Fruit fly (Drosophila melanogaster) whole organism, embryonic: ENCODE data around the gene CG10116.
A peak's percentile ranks its signal among the peaks of the same experiment; 100 is the strongest.

Experiments used
- CG10209 ChIP-seq: fragments of 200-800 bp; sonication (Bioruptor generic); optimal IDR thresholded peaks from 3 replicates; lab custom pipeline; 2017; ENCODE audit warnings: missing biosample characterization, mild to moderate bottlenecking, missing genetic modification characterization, missing genetic modification reagents
- CG10565 ChIP-seq: fragments of 200-800 bp; sonication (Bioruptor generic); optimal IDR thresholded peaks from 3 replicates; lab custom pipeline; 2016; ENCODE audit warnings: missing biosample characterization, mild to moderate bottlenecking, missing genetic modification characterization
- CG11560 ChIP-seq: fragments of 200-800 bp; sonication (Bioruptor generic); IDR thresholded peaks from 3 replicates; pipeline ENCODE4 v1.3.6; 2022; ENCODE audit warnings: missing biosample characterization, missing genetic modification characterization
- CG12155 ChIP-seq: fragments of 200-800 bp; sonication (Bioruptor generic); optimal IDR thresholded peaks from 3 replicates; lab custom pipeline; 2016; ENCODE audit warnings: missing biosample characterization, missing genetic modification characterization
- CG14441 ChIP-seq: fragments of 200-800 bp; sonication (Bioruptor generic); IDR thresholded peaks from 2 replicates; pipeline ENCODE4 v1.3.6; 2022; ENCODE audit warnings: missing biosample characterization, missing genetic modification characterization
- CG17612 ChIP-seq: fragments of 200-800 bp; sonication (Bioruptor generic); IDR thresholded peaks from 2 replicates; pipeline ENCODE4 v1.3.6; 2022; ENCODE audit warnings: missing biosample characterization, missing genetic modification characterization
- CG18011 ChIP-seq: fragments of 200-800 bp; sonication (Bioruptor generic); optimal IDR thresholded peaks from 2 replicates; lab custom pipeline; 2017; ENCODE audit warnings: missing biosample characterization, missing genetic modification characterization, mild to moderate bottlenecking, moderate library complexity, missing genotype
- CG34376 ChIP-seq: fragments of 200-800 bp; sonication (Bioruptor generic); optimal IDR thresholded peaks from 2 replicates; lab custom pipeline; 2018; ENCODE audit warnings: missing biosample characterization, mild to moderate bottlenecking, missing genetic modification characterization
- CG4730 ChIP-seq: fragments of 200-800 bp; sonication (Bioruptor generic); IDR thresholded peaks from 2 replicates; pipeline ENCODE4 v1.3.6; 2022; ENCODE audit warnings: missing biosample characterization, missing genetic modification characterization
- CG5180 ChIP-seq: fragments of 200-800 bp; sonication (Bioruptor generic); optimal IDR thresholded peaks from 3 replicates; lab custom pipeline; 2017; ENCODE audit warnings: missing biosample characterization, missing genetic modification characterization, mild to moderate bottlenecking, moderate library complexity, missing genetic modification reagents
- CG6765 ChIP-seq: fragments of 200-800 bp; sonication (Bioruptor generic); optimal IDR thresholded peaks from 3 replicates; lab custom pipeline; 2017; ENCODE audit warnings: missing biosample characterization, mild to moderate bottlenecking, missing genetic modification characterization
- CG6854 ChIP-seq: fragments of 200-800 bp; sonication (Bioruptor generic); optimal IDR thresholded peaks from 3 replicates; lab custom pipeline; 2017; ENCODE audit warnings: missing biosample characterization, mild to moderate bottlenecking, missing genetic modification characterization
- CG7839 ChIP-seq: fragments of 200-800 bp; sonication (Bioruptor generic); optimal IDR thresholded peaks from 3 replicates; lab custom pipeline; 2018; ENCODE audit warnings: missing biosample characterization, mild to moderate bottlenecking, missing genetic modification characterization, moderate library complexity
- CG9215 ChIP-seq: fragments of 200-800 bp; sonication (Bioruptor generic); IDR thresholded peaks from 2 replicates; pipeline ENCODE4 v1.3.6; 2022; ENCODE audit warnings: missing biosample characterization, missing genetic modification characterization
- CG9437 ChIP-seq: fragments of 200-800 bp; sonication (Bioruptor generic); optimal IDR thresholded peaks from 2 replicates; lab custom pipeline; 2018; ENCODE audit warnings: missing biosample characterization, mild to moderate bottlenecking, missing genetic modification characterization
- Chrac-16 ChIP-seq: fragments of 200-800 bp; sonication (Bioruptor generic); optimal IDR thresholded peaks from 3 replicates; lab custom pipeline; 2016; ENCODE audit warnings: missing biosample characterization, missing genetic modification characterization
- D19B ChIP-seq: fragments of 200-800 bp; sonication (Bioruptor generic); optimal IDR thresholded peaks from 2 replicates; lab custom pipeline; 2017; ENCODE audit warnings: missing biosample characterization, mild to moderate bottlenecking, missing genetic modification characterization
- Dip3 ChIP-seq: fragments of 200-800 bp; sonication (Bioruptor generic); optimal IDR thresholded peaks from 3 replicates; lab custom pipeline; 2016; ENCODE audit warnings: missing biosample characterization, missing genetic modification characterization
- Dll ChIP-seq: fragments of 200-800 bp; sonication (Bioruptor generic); IDR thresholded peaks from 4 replicates; pipeline ENCODE4 v1.3.6; 2022; ENCODE audit warnings: missing biosample characterization, missing genetic modification characterization; ENCODE audit not compliant: partially characterized antibody
- Hey ChIP-seq: fragments of 200-800 bp; sonication (Bioruptor generic); optimal IDR thresholded peaks from 3 replicates; lab custom pipeline; 2018; ENCODE audit warnings: missing biosample characterization, mild to moderate bottlenecking, missing genetic modification characterization
- Hsf ChIP-seq: fragments of 200-800 bp; sonication (Bioruptor generic); optimal IDR thresholded peaks from 3 replicates; lab custom pipeline; 2016; ENCODE audit warnings: missing biosample characterization, missing genetic modification characterization
- Lpt ChIP-seq: fragments of >200 bp; optimal IDR thresholded peaks from 2 replicates; lab custom pipeline; 2018; ENCODE audit warnings: missing biosample characterization, missing genetic modification characterization
- Mrtf ChIP-seq: fragments of 200-800 bp; sonication (Bioruptor generic); IDR thresholded peaks from 3 replicates; pipeline ENCODE4 v1.3.6; 2022; ENCODE audit warnings: missing biosample characterization, missing genetic modification characterization
- Optix ChIP-seq: fragments of 200-800 bp; sonication (Bioruptor generic); IDR thresholded peaks from 3 replicates; pipeline ENCODE4 v1.3.6; 2022; ENCODE audit warnings: missing biosample characterization, missing genetic modification characterization
- ac ChIP-seq: fragments of 200-800 bp; sonication (Bioruptor generic); optimal IDR thresholded peaks from 3 replicates; lab custom pipeline; 2017; ENCODE audit warnings: missing biosample characterization, mild to moderate bottlenecking, missing genetic modification characterization
- bab2 ChIP-seq: fragments of 200-800 bp; sonication (Bioruptor generic); optimal IDR thresholded peaks from 2 replicates; lab custom pipeline; 2016; ENCODE audit warnings: missing biosample characterization, missing genetic modification characterization
- bcd ChIP-seq: fragments of 200-800 bp; sonication (Bioruptor generic); optimal IDR thresholded peaks from 2 replicates; lab custom pipeline; 2017; ENCODE audit warnings: missing biosample characterization, mild to moderate bottlenecking, missing genetic modification characterization
- bsh ChIP-seq, 2 experiments: fragments of 200-800 bp; sonication (Bioruptor generic); optimal IDR thresholded peaks; 2 replicates each; lab custom pipeline; 2017 to 2018; ENCODE audit warnings: mild to moderate bottlenecking in 2 of 2, missing biosample characterization in 2 of 2, missing genetic modification characterization in 2 of 2, moderate library complexity in 1 of 2
- cad ChIP-seq: fragments of >200 bp; optimal IDR thresholded peaks from 2 replicates; lab custom pipeline; 2017; ENCODE audit warnings: missing biosample characterization, missing genetic modification characterization
- caup ChIP-seq: fragments of 200-800 bp; sonication (Bioruptor generic); optimal IDR thresholded peaks from 3 replicates; lab custom pipeline; 2017; ENCODE audit warnings: missing biosample characterization, mild to moderate bottlenecking, missing genetic modification characterization, moderate library complexity; ENCODE audit not compliant: severe bottlenecking
- chn ChIP-seq: fragments of 200-800 bp; sonication (Bioruptor generic); optimal IDR thresholded peaks from 2 replicates; lab custom pipeline; 2016; ENCODE audit warnings: missing biosample characterization, missing genetic modification characterization
- crc ChIP-seq: fragments of 200-800 bp; sonication (Bioruptor generic); optimal IDR thresholded peaks from 2 replicates; lab custom pipeline; 2016; ENCODE audit warnings: missing biosample characterization, missing genetic modification characterization
- dmrt11E ChIP-seq: fragments of 200-800 bp; sonication (Bioruptor generic); optimal IDR thresholded peaks from 3 replicates; lab custom pipeline; 2018; ENCODE audit warnings: missing biosample characterization, mild to moderate bottlenecking, missing genetic modification characterization, moderate library complexity
- dmrt99B ChIP-seq: fragments of 200-800 bp; sonication (Bioruptor generic); optimal IDR thresholded peaks from 2 replicates; lab custom pipeline; 2018; ENCODE audit warnings: missing biosample characterization, mild to moderate bottlenecking, missing genetic modification characterization, moderate library complexity
- en ChIP-seq: fragments of 200-800 bp; sonication (Bioruptor generic); optimal IDR thresholded peaks from 2 replicates; lab custom pipeline; 2016; ENCODE audit warnings: missing biosample characterization, missing genetic modification characterization
- fd3F ChIP-seq: fragments of 200-800 bp; sonication (Bioruptor generic); optimal IDR thresholded peaks from 2 replicates; lab custom pipeline; 2018; ENCODE audit warnings: missing biosample characterization, mild to moderate bottlenecking, missing genetic modification characterization, moderate library complexity
- fd64A ChIP-seq: fragments of 200-800 bp; sonication (Bioruptor generic); optimal IDR thresholded peaks from 3 replicates; lab custom pipeline; 2018; ENCODE audit warnings: missing biosample characterization, mild to moderate bottlenecking, missing genetic modification characterization
- luna ChIP-seq: fragments of 200-800 bp; sonication (Bioruptor generic); optimal IDR thresholded peaks from 2 replicates; lab custom pipeline; 2016; ENCODE audit warnings: missing biosample characterization, missing genetic modification characterization
- nmo ChIP-seq: fragments of 200-800 bp; sonication (Bioruptor generic); optimal IDR thresholded peaks from 2 replicates; lab custom pipeline; 2018; ENCODE audit warnings: missing biosample characterization, mild to moderate bottlenecking, missing genetic modification characterization, moderate library complexity
- pb ChIP-seq: fragments of 200-800 bp; sonication (Bioruptor generic); optimal IDR thresholded peaks from 3 replicates; lab custom pipeline; 2016; ENCODE audit warnings: missing biosample characterization, missing genetic modification characterization
- pho ChIP-seq: fragments of 200-800 bp; sonication (Bioruptor generic); optimal IDR thresholded peaks from 2 replicates; lab custom pipeline; 2016; ENCODE audit warnings: missing biosample characterization, missing genetic modification characterization
- psq ChIP-seq: fragments of 200-800 bp; sonication (Bioruptor generic); optimal IDR thresholded peaks from 2 replicates; lab custom pipeline; 2017; ENCODE audit warnings: missing biosample characterization, missing genetic modification characterization
- repo ChIP-seq: fragments of 200-800 bp; sonication (Bioruptor generic); optimal IDR thresholded peaks from 2 replicates; lab custom pipeline; 2016; ENCODE audit warnings: missing biosample characterization, missing genetic modification characterization
- ro ChIP-seq: fragments of 200-800 bp; sonication (Bioruptor generic); IDR thresholded peaks from 2 replicates; pipeline ENCODE4 v1.3.6; 2022; ENCODE audit warnings: missing biosample characterization, missing genetic modification characterization
- salm ChIP-seq: fragments of 200-800 bp; sonication (Bioruptor generic); optimal IDR thresholded peaks from 2 replicates; lab custom pipeline; 2018; ENCODE audit warnings: missing biosample characterization, mild to moderate bottlenecking, missing genetic modification characterization
- sens-2 ChIP-seq: fragments of 200-800 bp; sonication (Bioruptor generic); IDR thresholded peaks from 2 replicates; pipeline ENCODE4 v1.3.6; 2022; ENCODE audit warnings: missing biosample characterization, missing genetic modification characterization

CG10116 gene

dm6 chr3L:13477453-13478184 is 20.6 kb upstream of the CG10116 start, which contains the start of gene stv (continued):
- TF ChIP-seq CG17612 (GFP tag; lab: Robert Waterston, UW) (no peak), luna (no peak), dmrt99B (tag; lab: Kevin White, UChicago) (no peak), CG10209 (GFP tag; lab: Kevin White, UChicago) (no peak)

- peak; percentile 79 for TF ChIP-seq D19B
- peak; percentile 74 for TF ChIP-seq Hsf
- TF ChIP-seq bsh (GFP tag; optimal IDR thresholded peaks at IDR 0.05; lab: Kevin White, UChicago): peak; percentile 90 to 91
- TF ChIP-seq Lpt (GFP tag; lab: Kevin White, UChicago): no peak
- TF ChIP-seq bab2 (GFP tag; lab: Kevin White, UChicago): peak; percentile 67
- peak; percentile 77 for TF ChIP-seq salm
- peak; percentile 78 for TF ChIP-seq CG18011 (GFP tag; lab: Kevin White, UChicago)
- no peak for TF ChIP-seq pb (GFP tag; lab: Kevin White, UChicago)
- no peak for TF ChIP-seq CG34376 (GFP tag; lab: Kevin White, UChicago)
- TF ChIP-seq CG6854 (GFP tag; lab: Kevin White, UChicago): peak; percentile 78
- peak; percentile 65 for TF ChIP-seq CG6765 (GFP tag; lab: Kevin White, UChicago)
- peak; percentile 37 for TF ChIP-seq CG10565 (GFP tag; lab: Kevin White, UChicago)
- peak; percentile 85 for TF ChIP-seq CG5180 (GFP tag; lab: Kevin White, UChicago)
- TF ChIP-seq fd3F: peak; percentile 80
- no peak for TF ChIP-seq en (GFP tag; lab: Kevin White, UChicago)
- peak; percentile 93 for TF ChIP-seq CG7839
- peak; percentile 62 for TF ChIP-seq psq
- no peak for TF ChIP-seq ro (GFP tag; lab: Robert Waterston, UW)
- TF ChIP-seq caup (GFP tag; lab: Kevin White, UChicago): peak; percentile 89
- peak; percentile 71; the same call in 2 of the 3 replicates for TF ChIP-seq Mrtf
- peak; percentile 87 for TF ChIP-seq CG9215 (GFP tag; lab: Robert Waterston, UW)
- peak; percentile 69 for TF ChIP-seq chn
- TF ChIP-seq CG9437 (GFP tag; lab: Kevin White, UChicago): peak; percentile 89
- TF ChIP-seq fd64A (GFP tag; lab: Kevin White, UChicago): peak; percentile 77
- TF ChIP-seq nmo (GFP tag; lab: Kevin White, UChicago): peak; percentile 95
- peak; percentile 22 for TF ChIP-seq crc
- peak; percentile 84 for TF ChIP-seq CG14441
- peak; percentile 30; the same call in 1 of the 3 replicates for TF ChIP-seq Optix (GFP tag; lab: Robert Waterston, UW)
- peak; percentile 70 for TF ChIP-seq CG4730
- TF ChIP-seq dmrt11E (tag; lab: Kevin White, UChicago): peak; percentile 66
- peak; percentile 94 for TF ChIP-seq bcd
- TF ChIP-seq repo: peak; percentile 68
- TF ChIP-seq pho: peak; percentile 71
- TF ChIP-seq sens-2: no peak; the same call in 1 of the 2 replicates
- no peak for TF ChIP-seq Hey (tag; lab: Kevin White, UChicago)
- peak; percentile 66 for TF ChIP-seq CG11560 (tag; lab: Robert Waterston, UW)
- TF ChIP-seq ac (GFP tag; lab: Kevin White, UChicago): no peak
- TF ChIP-seq Chrac-16 (GFP tag; lab: Kevin White, UChicago): peak; percentile 80
- TF ChIP-seq Dip3 (GFP tag; lab: Kevin White, UChicago): peak; percentile 76
- TF ChIP-seq Dll (GFP tag; lab: Robert Waterston, UW): peak; percentile 80
- TF ChIP-seq CG12155: peak; percentile 87
- TF ChIP-seq cad (GFP tag; lab: Kevin White, UChicago): no peak
These were observed 19.8 kb upstream of the CG10116 start for dm6 chr3L:13476566-13477452.
